Fruit fly (Drosophila melanogaster) ovary, adult (tissue): ENCODE results near the gene CG43064.

Experiments used
- CG17801 ChIP-seq: fragments of 200-800 bp; optimal IDR thresholded peaks from 2 replicates; lab custom pipeline; 2019; ENCODE audit warnings: missing biosample characterization, mild to moderate bottlenecking, missing genetic modification characterization, moderate library complexity; ENCODE audit not compliant: partially characterized antibody

Gene CG43064

DNA sequence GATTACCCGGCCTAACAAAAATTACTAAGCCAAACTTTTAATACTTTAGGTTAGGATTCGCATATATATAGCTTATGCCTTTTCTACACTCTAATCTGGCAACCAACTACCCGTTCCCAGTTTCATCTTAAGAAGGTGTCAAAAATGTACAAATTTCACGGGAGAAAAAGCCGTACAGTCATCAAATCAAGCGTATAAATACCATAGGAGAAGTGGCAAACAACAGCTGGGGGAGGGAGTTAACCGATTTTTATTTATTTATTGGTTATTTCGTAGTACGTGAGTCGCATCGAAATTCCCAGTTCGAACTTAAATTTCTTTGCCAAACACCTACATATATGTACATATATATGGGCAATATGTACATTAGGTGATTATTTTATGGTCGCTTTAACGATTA lies 7.8 kb downstream of the CG43064 start, which contains the start of gene CG7264:
TSS of gene CG7264 (plus strand) at position 301 of the 400 bp plus-strand sequence.
- no peak for TF ChIP-seq CG17801 (GFP tag; lab: Kevin White, UChicago)

- TF ChIP-seq CG17801 (GFP tag; lab: Kevin White, UChicago): no peak
These were observed 10.9 kb downstream of the CG43064 start, which contains the start of gene CG32095 for dm6 chr3L:11825560-11826153. Gene CG32095 (minus strand): TSS chr3L:11825732.

- TF ChIP-seq CG17801 (GFP tag; lab: Kevin White, UChicago): peak; percentile 37
These were observed 13.8 kb downstream of the CG43064 start, which contains the start of gene RpL10Ab for dm6 chr3L:11822446-11823334. Gene RpL10Ab (plus strand): TSS chr3L:11822851.

DNA sequence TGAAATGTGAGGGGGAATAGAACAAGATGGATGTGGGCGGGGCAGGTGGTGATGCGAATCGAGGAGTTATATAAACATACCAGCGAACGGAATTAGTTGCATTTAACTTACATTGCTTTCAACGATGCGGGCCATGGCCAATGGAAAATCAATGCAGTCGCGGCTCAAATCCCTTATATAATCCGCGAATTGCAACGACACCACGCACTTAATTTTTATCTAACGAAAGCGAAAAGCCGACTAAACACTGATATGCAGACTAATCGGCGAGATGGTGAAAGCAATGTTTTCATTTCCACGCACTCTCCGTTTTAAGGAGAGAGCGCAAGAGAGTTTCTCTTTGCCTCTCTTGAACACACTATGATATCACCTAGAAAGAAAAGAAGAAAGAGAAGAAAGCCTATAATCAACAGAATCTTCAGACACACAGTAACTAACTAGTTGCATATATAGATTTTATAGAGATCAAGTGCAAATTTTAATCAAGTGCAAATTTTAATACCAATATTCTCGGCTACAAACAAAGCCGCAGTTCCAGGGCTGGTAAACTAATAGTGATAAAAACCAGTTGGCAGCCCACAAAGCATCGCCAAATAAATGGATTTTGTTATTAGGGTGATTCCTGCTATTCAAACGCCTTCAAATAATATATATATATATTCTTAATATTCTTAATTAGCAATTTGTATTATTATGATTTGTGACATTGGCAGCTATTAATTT lies 14.6 kb downstream of the CG43064 start, which contains the start of the genes CG11597 and CG5946:
TSS of gene CG11597 (minus strand) at position 553 of the 723 bp plus-strand sequence.
TSS of gene CG5946 (minus strand) at position 553 of the 723 bp plus-strand sequence.
- TF ChIP-seq CG17801 (GFP tag; lab: Kevin White, UChicago): no peak

DNA sequence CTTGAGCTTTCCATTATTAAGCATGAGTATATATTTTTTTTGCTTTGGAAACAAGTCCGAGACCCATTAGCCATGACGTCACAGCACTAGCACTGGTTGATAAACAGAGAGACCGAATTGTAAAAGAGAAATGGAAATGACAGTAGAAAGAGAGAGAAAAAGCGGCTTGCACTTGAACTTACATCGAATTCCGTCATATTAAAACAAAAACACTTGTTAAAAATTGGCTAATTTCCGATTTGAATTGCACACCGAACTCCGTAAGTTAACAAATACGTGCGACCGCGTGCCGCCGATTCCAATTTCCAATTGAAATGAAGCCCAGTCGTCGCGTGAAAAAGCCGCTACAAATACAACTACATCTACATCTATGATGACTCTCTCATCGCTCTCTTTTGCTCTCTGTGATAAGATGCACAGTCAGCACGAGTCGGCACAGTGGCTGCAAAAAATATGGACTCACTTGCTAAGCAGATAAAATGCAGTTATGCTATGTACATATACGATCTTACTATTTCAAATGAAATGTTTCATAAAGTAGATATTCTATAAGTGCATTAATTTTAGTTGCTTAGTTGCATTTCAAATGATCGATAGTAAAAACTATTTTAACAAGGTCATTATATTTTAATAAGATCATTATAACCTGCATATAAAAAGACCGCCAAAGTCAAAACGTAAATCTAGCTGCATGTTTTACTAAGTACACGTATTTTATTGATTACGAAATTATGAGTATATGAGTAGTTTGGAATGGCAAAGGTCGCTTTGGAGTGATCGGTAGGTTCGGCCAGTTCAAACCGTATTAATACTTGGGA lies 16.7 kb downstream of the CG43064 start:
- peak; percentile 70 for TF ChIP-seq CG17801 (GFP tag; lab: Kevin White, UChicago)

DNA sequence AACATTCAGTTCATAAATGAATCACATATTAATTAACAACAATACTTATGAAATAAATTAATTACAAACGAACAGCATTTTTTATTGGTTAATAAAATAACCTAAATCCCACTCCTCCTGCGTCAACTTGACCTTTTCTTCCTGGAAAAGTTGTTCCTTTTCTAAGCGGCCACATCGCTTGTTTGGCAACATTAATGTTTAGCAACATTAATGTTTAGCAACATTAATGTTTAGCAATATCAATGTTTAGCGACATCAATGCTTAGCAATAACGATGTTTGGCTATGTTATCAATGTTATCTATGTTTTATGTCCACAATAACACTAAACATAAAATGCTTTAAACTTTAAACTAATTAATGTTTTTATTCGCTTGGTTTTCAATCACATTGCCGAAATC lies 19.9 kb downstream of the CG43064 start:
- no peak for TF ChIP-seq CG17801 (GFP tag; lab: Kevin White, UChicago)

dm6 chr3L:11815220-11815797 lies 21.2 kb downstream of the CG43064 start, which contains the start of gene CG14130:
Gene CG14130 (plus strand): TSS chr3L:11815444.
- TF ChIP-seq CG17801 (GFP tag; lab: Kevin White, UChicago): peak; percentile 12

dm6 chr3L:11814655-11815054 lies 21.9 kb downstream of the CG43064 start, which contains the start of gene Cubn2:
Gene Cubn2 (minus strand): TSS chr3L:11814755.
- TF ChIP-seq CG17801 (GFP tag; lab: Kevin White, UChicago): no peak

DNA sequence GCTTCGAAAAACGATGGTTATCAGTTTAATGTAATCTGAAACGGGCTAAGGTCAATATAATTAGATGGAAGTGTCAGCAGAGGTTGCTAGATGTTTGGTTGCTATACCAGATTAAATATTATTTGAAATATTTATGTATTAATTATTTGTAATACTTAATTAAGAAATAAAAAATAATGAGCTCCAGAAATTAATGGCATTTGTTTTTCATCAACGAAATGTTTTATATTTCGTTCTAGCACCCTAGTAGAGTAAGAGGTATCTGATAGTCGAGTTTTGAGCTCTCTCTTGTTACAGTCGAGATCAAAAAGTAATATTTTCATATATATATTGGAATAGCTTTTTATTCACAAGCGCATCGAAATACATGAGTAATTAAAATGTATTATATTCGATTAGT lies 34.9 kb downstream of the CG43064 start:
- no peak for TF ChIP-seq CG17801 (GFP tag; lab: Kevin White, UChicago)

DNA sequence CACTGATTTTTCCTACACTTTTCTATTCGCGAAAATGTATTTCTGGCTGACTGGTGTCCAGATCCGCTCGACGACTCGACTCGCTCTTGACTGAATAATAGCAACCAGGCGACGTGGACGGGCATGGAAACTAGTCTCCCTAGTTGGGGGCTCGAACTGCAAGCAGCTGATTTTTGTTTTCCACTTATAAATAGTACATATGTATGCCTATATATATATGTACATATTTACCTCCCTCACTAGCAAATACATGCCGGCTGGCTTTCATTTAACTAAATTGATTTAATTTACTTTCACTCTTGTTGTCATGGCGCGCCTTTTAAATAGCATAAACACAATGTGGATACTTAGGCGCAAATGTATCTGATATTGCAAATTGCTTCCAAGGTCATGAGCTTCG lies 35.8 kb downstream of the CG43064 start, which contains the start of gene Gcat:
TSS of gene Gcat (minus strand) at position 101 of the 400 bp plus-strand sequence.
- TF ChIP-seq CG17801 (GFP tag; lab: Kevin White, UChicago): no peak

dm6 chr3L:11795440-11795983 lies 41.0 kb downstream of the CG43064 start, which contains the start of gene Klp68D:
Gene Klp68D (plus strand): TSS chr3L:11795614.
- TF ChIP-seq CG17801 (GFP tag; lab: Kevin White, UChicago): no peak

- TF ChIP-seq CG17801 (GFP tag; lab: Kevin White, UChicago): no peak
These were observed 43.2 kb downstream of the CG43064 start, which contains the start of the genes twy and CG10907 for dm6 chr3L:11793233-11793800. Gene twy (minus strand): TSS chr3L:11793283. Gene CG10907 (plus strand): TSS chr3L:11793514.
